Fruit fly (Drosophila melanogaster) whole organism, embryonic: ENCODE measurements around the gene CG5902.

Experiments used
- Antp ChIP-seq: fragments of 200-800 bp; sonication (Bioruptor generic); optimal IDR thresholded peaks from 3 replicates; lab custom pipeline; 2016; ENCODE audit warnings: missing biosample characterization, missing genetic modification characterization
- Atf-2 ChIP-seq: fragments of 200-800 bp; sonication (Bioruptor generic); optimal IDR thresholded peaks from 2 replicates; lab custom pipeline; 2016; ENCODE audit warnings: missing biosample characterization, missing genetic modification characterization
- Blimp-1 ChIP-seq: fragments of 200-800 bp; sonication (Bioruptor generic); optimal IDR thresholded peaks from 3 replicates; lab custom pipeline; 2018; ENCODE audit warnings: missing biosample characterization, missing genetic modification characterization, mild to moderate bottlenecking, moderate library complexity, missing genetic modification reagents
- CG10321 ChIP-seq: fragments of 200-800 bp; sonication (Bioruptor generic); IDR thresholded peaks from 2 replicates; pipeline ENCODE4 v1.3.6; 2022; ENCODE audit warnings: missing biosample characterization, missing genetic modification characterization
- CG10565 ChIP-seq: fragments of 200-800 bp; sonication (Bioruptor generic); optimal IDR thresholded peaks from 3 replicates; lab custom pipeline; 2016; ENCODE audit warnings: missing biosample characterization, mild to moderate bottlenecking, missing genetic modification characterization
- CG11093 ChIP-seq: fragments of 200-800 bp; sonication (Bioruptor generic); IDR thresholded peaks from 3 replicates; pipeline ENCODE4 v1.3.6; 2022; ENCODE audit warnings: missing biosample characterization, missing genetic modification characterization
- CG1233 ChIP-seq: fragments of 200-800 bp; sonication (Bioruptor generic); optimal IDR thresholded peaks from 4 replicates; lab custom pipeline; 2018; ENCODE audit warnings: missing biosample characterization, mild to moderate bottlenecking, missing genetic modification characterization
- CG12769 ChIP-seq: fragments of 200-800 bp; sonication (Bioruptor generic); optimal IDR thresholded peaks from 2 replicates; lab custom pipeline; 2019; ENCODE audit warnings: missing biosample characterization, mild to moderate bottlenecking, missing genetic modification characterization, moderate library complexity
- CG13624 ChIP-seq: fragments of 200-800 bp; sonication (Bioruptor generic); optimal IDR thresholded peaks from 2 replicates; lab custom pipeline; 2016; ENCODE audit warnings: missing biosample characterization, missing genetic modification characterization
- CG14965 ChIP-seq: fragments of 200-800 bp; sonication (Bioruptor generic); optimal IDR thresholded peaks from 2 replicates; lab custom pipeline; 2016; ENCODE audit warnings: missing biosample characterization, missing genetic modification characterization, borderline replicate concordance
- CG15601 ChIP-seq: fragments of 200-800 bp; sonication (Bioruptor generic); optimal IDR thresholded peaks from 3 replicates; lab custom pipeline; 2019; ENCODE audit warnings: missing biosample characterization, mild to moderate bottlenecking, missing genetic modification characterization, moderate library complexity
- CG17359 ChIP-seq: fragments of 200-800 bp; sonication (Bioruptor generic); optimal IDR thresholded peaks from 3 replicates; lab custom pipeline; 2018; ENCODE audit warnings: missing biosample characterization, mild to moderate bottlenecking, missing genetic modification characterization, moderate library complexity
- CG3847 ChIP-seq: fragments of 200-800 bp; sonication (Bioruptor generic); IDR thresholded peaks from 2 replicates; pipeline ENCODE4 v1.3.6; 2022; ENCODE audit warnings: missing biosample characterization, missing genetic modification characterization
- CG4424 ChIP-seq: fragments of 200-800 bp; sonication (Bioruptor generic); optimal IDR thresholded peaks from 3 replicates; lab custom pipeline; 2016; ENCODE audit warnings: missing biosample characterization, missing genetic modification characterization
- CG4617 ChIP-seq: fragments of 200-800 bp; sonication (Bioruptor generic); optimal IDR thresholded peaks from 3 replicates; lab custom pipeline; 2016; ENCODE audit warnings: missing biosample characterization, missing genetic modification characterization, borderline replicate concordance
- CG7786 ChIP-seq: fragments of 200-800 bp; sonication (Bioruptor generic); optimal IDR thresholded peaks from 2 replicates; lab custom pipeline; 2016; ENCODE audit warnings: missing biosample characterization, missing genetic modification characterization
- Chrac-16 ChIP-seq: fragments of 200-800 bp; sonication (Bioruptor generic); optimal IDR thresholded peaks from 3 replicates; lab custom pipeline; 2016; ENCODE audit warnings: missing biosample characterization, missing genetic modification characterization
- GATAe ChIP-seq: fragments of 200-800 bp; sonication (Bioruptor generic); conservative IDR thresholded peaks from 2 replicates; pipeline ENCODE4 v1.3.6; 2022; ENCODE audit warnings: missing biosample characterization, missing genetic modification characterization
- Lpt ChIP-seq: fragments of >200 bp; optimal IDR thresholded peaks from 2 replicates; lab custom pipeline; 2018; ENCODE audit warnings: missing biosample characterization, missing genetic modification characterization
- Mes4 ChIP-seq: fragments of 200-800 bp; sonication (Bioruptor generic); optimal IDR thresholded peaks from 2 replicates; lab custom pipeline; 2016; ENCODE audit warnings: missing biosample characterization, missing genetic modification characterization
- Poxn ChIP-seq: fragments of 200-800 bp; sonication (Bioruptor generic); IDR thresholded peaks from 2 replicates; pipeline ENCODE4 v1.3.6; 2022; ENCODE audit warnings: missing biosample characterization, missing genetic modification characterization
- Ravus ChIP-seq: fragments of 200-800 bp; sonication (Bioruptor generic); IDR thresholded peaks from 2 replicates; pipeline ENCODE4 v1.3.6; 2022; ENCODE audit warnings: missing biosample characterization, missing genetic modification characterization
- Side ChIP-seq: fragments of 200-800 bp; sonication (Bioruptor generic); optimal IDR thresholded peaks from 2 replicates; lab custom pipeline; 2016; ENCODE audit warnings: missing biosample characterization, missing genetic modification characterization
- Tbp ChIP-seq: fragments of >200 bp; optimal IDR thresholded peaks from 2 replicates; lab custom pipeline; 2018; ENCODE audit warnings: missing biosample characterization, missing genetic modification characterization
- Vsx1 ChIP-seq: fragments of 200-800 bp; sonication (Bioruptor generic); optimal IDR thresholded peaks from 2 replicates; lab custom pipeline; 2017; ENCODE audit warnings: missing biosample characterization, mild to moderate bottlenecking, missing genetic modification characterization, missing genetic modification reagents
- Xbp1 ChIP-seq: fragments of 200-800 bp; sonication (Bioruptor generic); optimal IDR thresholded peaks from 3 replicates; lab custom pipeline; 2016; ENCODE audit warnings: missing biosample characterization, mild to moderate bottlenecking, missing genetic modification characterization
- Xrp1 ChIP-seq: fragments of 200-800 bp; sonication (Bioruptor generic); IDR thresholded peaks from 2 replicates; pipeline ENCODE4 v1.3.6; 2022; ENCODE audit warnings: missing biosample characterization, missing genetic modification characterization
- aop ChIP-seq: fragments of 200-800 bp; sonication (Bioruptor generic); IDR thresholded peaks from 2 replicates; pipeline ENCODE4 v1.3.6; 2022; ENCODE audit warnings: missing biosample characterization, missing genetic modification characterization
- ara ChIP-seq: fragments of 200-800 bp; sonication (Bioruptor generic); IDR thresholded peaks from 2 replicates; pipeline ENCODE4 v1.3.6; 2022; ENCODE audit warnings: missing biosample characterization, missing genetic modification characterization
- caup ChIP-seq: fragments of 200-800 bp; sonication (Bioruptor generic); optimal IDR thresholded peaks from 3 replicates; lab custom pipeline; 2017; ENCODE audit warnings: missing biosample characterization, mild to moderate bottlenecking, missing genetic modification characterization, moderate library complexity; ENCODE audit not compliant: severe bottlenecking
- chm ChIP-seq: fragments of 200-800 bp; sonication (Bioruptor generic); IDR thresholded peaks from 2 replicates; pipeline ENCODE4 v1.3.6; 2022; ENCODE audit warnings: missing biosample characterization, missing genetic modification characterization
- dimm ChIP-seq: fragments of 200-800 bp; sonication (Bioruptor generic); IDR thresholded peaks from 2 replicates; pipeline ENCODE4 v1.3.6; 2022; ENCODE audit warnings: missing biosample characterization, missing genetic modification characterization
- fru ChIP-seq: fragments of >200 bp; optimal IDR thresholded peaks from 2 replicates; lab custom pipeline; 2017
- gsb-n ChIP-seq: fragments of 200-800 bp; sonication (Bioruptor generic); optimal IDR thresholded peaks from 3 replicates; lab custom pipeline; 2018; ENCODE audit warnings: missing biosample characterization, mild to moderate bottlenecking, missing genetic modification characterization
- her ChIP-seq: fragments of 200-800 bp; sonication (Bioruptor generic); optimal IDR thresholded peaks from 2 replicates; lab custom pipeline; 2016; ENCODE audit warnings: missing biosample characterization, missing genetic modification characterization
- jing ChIP-seq: fragments of 200-800 bp; sonication (Bioruptor generic); optimal IDR thresholded peaks from 2 replicates; lab custom pipeline; 2018; ENCODE audit warnings: missing biosample characterization, mild to moderate bottlenecking, missing genetic modification characterization
- klu ChIP-seq: fragments of 200-800 bp; sonication (Bioruptor generic); IDR thresholded peaks from 2 replicates; pipeline ENCODE4 v1.3.6; 2022; ENCODE audit warnings: missing biosample characterization, missing genetic modification characterization
- mam ChIP-seq: fragments of 200-800 bp; sonication (Bioruptor generic); optimal IDR thresholded peaks from 3 replicates; lab custom pipeline; 2016; ENCODE audit warnings: missing biosample characterization, missing genetic modification characterization
- nerfin-1 ChIP-seq: fragments of 200-800 bp; sonication (Bioruptor generic); optimal IDR thresholded peaks from 3 replicates; lab custom pipeline; 2019; ENCODE audit warnings: missing biosample characterization, mild to moderate bottlenecking, missing genetic modification characterization, moderate library complexity
- nom ChIP-seq: fragments of 200-800 bp; sonication (Bioruptor generic); optimal IDR thresholded peaks from 2 replicates; lab custom pipeline; 2017; ENCODE audit warnings: missing biosample characterization, missing genetic modification characterization, mild to moderate bottlenecking, moderate library complexity, missing genetic modification reagents
- odd ChIP-seq: fragments of 200-800 bp; sonication (Bioruptor generic); optimal IDR thresholded peaks from 2 replicates; lab custom pipeline; 2017; ENCODE audit warnings: missing biosample characterization, mild to moderate bottlenecking, missing genetic modification characterization
- otp ChIP-seq: fragments of 200-800 bp; sonication (Bioruptor generic); IDR thresholded peaks from 3 replicates; pipeline ENCODE4, ENCODE4 v1.3.6; 2022; ENCODE audit warnings: missing biosample characterization, missing genetic modification characterization
- pfk ChIP-seq: fragments of 200-800 bp; sonication (Bioruptor generic); optimal IDR thresholded peaks from 2 replicates; lab custom pipeline; 2018; ENCODE audit warnings: missing biosample characterization, mild to moderate bottlenecking, missing genetic modification characterization, moderate library complexity
- pzg ChIP-seq: fragments of 200-800 bp; sonication (Bioruptor generic); optimal IDR thresholded peaks from 3 replicates; lab custom pipeline; 2018; ENCODE audit warnings: missing biosample characterization, mild to moderate bottlenecking, missing genetic modification characterization, moderate library complexity
- sd ChIP-seq: fragments of 200-800 bp; sonication (Bioruptor generic); optimal IDR thresholded peaks from 3 replicates; lab custom pipeline; 2018; ENCODE audit warnings: missing biosample characterization, mild to moderate bottlenecking, missing genetic modification characterization, moderate library complexity
- sim ChIP-seq: fragments of 200-800 bp; sonication (Bioruptor generic); IDR thresholded peaks from 2 replicates; pipeline ENCODE4 v1.3.6; 2022; ENCODE audit warnings: missing biosample characterization, missing genetic modification characterization
- slbo ChIP-seq: fragments of 200-800 bp; sonication (Bioruptor generic); IDR thresholded peaks from 2 replicates; pipeline ENCODE4 v1.3.6; 2022; ENCODE audit warnings: missing biosample characterization, missing genetic modification characterization
- sr ChIP-seq: fragments of 200-800 bp; sonication (Bioruptor generic); IDR thresholded peaks from 3 replicates; pipeline ENCODE4 v1.3.6; 2022; ENCODE audit warnings: missing biosample characterization, missing genetic modification characterization
- zfh2 ChIP-seq: fragments of 200-800 bp; sonication (Bioruptor generic); optimal IDR thresholded peaks from 2 replicates; lab custom pipeline; 2016; ENCODE audit warnings: missing biosample characterization, missing genetic modification characterization

The CG5902 gene

dm6 chr3R:23939921-23940839 is 46.3 kb upstream of the CG5902 start (continued):
- TF ChIP-seq Tbp (GFP tag; lab: Kevin White, UChicago) (no peak), jing (GFP tag; lab: Kevin White, UChicago) (peak; percentile 22), zfh2 (no peak), Vsx1 (GFP tag; lab: Kevin White, UChicago) (peak; percentile 95), aop (GFP tag; lab: Robert Waterston, UW) (no peak), ara (GFP tag; lab: Robert Waterston, UW) (peak; percentile 89), CG10321 (peak; percentile 52; the same call in 1 of the 2 replicates), CG3847 (GFP tag; lab: Robert Waterston, UW) (peak; percentile 19; the same call in 1 of the 2 replicates), caup (peak; percentile 88), her (GFP tag; lab: Kevin White, UChicago) (peak; percentile 20), Lpt (no peak), CG15601 (tag; lab: Kevin White, UChicago) (peak; percentile 96), CG1233 (GFP tag; lab: Kevin White, UChicago) (peak; percentile 95), dimm (GFP tag; lab: Robert Waterston, UW) (no peak), chm (peak; percentile 86; the same call in 1 of the 2 replicates), slbo (GFP tag; lab: Robert Waterston, UW) (peak; percentile 56), Blimp-1 (peak; percentile 87), nom (GFP tag; lab: Kevin White, UChicago) (peak; percentile 11), Atf-2 (GFP tag; lab: Kevin White, UChicago) (peak; percentile 44), sim (GFP tag; lab: Robert Waterston, UW) (peak; percentile 84), CG12769 (tag; lab: Kevin White, UChicago) (peak; percentile 53), CG11093 (GFP tag; lab: Robert Waterston, UW) (peak; percentile 60; the same call in 1 of the 3 replicates), Mes4 (GFP tag; lab: Kevin White, UChicago) (peak; percentile 66), CG13624 (GFP tag; lab: Kevin White, UChicago) (peak; percentile 27), sd (tag; lab: Kevin White, UChicago) (peak; percentile 60), sr (GFP tag; lab: Robert Waterston, UW) (peak; percentile 87), CG4424 (GFP tag; lab: Kevin White, UChicago) (peak; percentile 74), otp (GFP tag; lab: Robert Waterston, UW) (peak; percentile 92), CG17359 (tag; lab: Kevin White, UChicago) (peak; percentile 93), CG14965 (GFP tag; lab: Kevin White, UChicago) (peak; percentile 43), Ravus (GFP tag; lab: Robert Waterston, UW) (no peak; the same call in 1 of the 2 replicates), odd (GFP tag; lab: Kevin White, UChicago) (peak; percentile 85), GATAe (GFP tag; lab: Robert Waterston, UW) (no peak), klu (GFP tag; lab: Robert Waterston, UW) (no peak), nerfin-1 (peak; percentile 82), mam (peak; percentile 29), Poxn (GFP tag; lab: Robert Waterston, UW) (no peak), pzg (no peak), Side (GFP tag; lab: Kevin White, UChicago) (peak; percentile 72), fru (lab: Kevin White, UChicago) (no peak), Antp (GFP tag; lab: Kevin White, UChicago) (peak; percentile 3), CG7786 (GFP tag; lab: Kevin White, UChicago) (peak; percentile 24), gsb-n (tag; lab: Kevin White, UChicago) (peak; percentile 87), CG4617 (GFP tag; lab: Kevin White, UChicago) (peak; percentile 15), Xrp1 (peak; percentile 95), Xbp1 (GFP tag; lab: Kevin White, UChicago) (no peak), CG10565 (GFP tag; lab: Kevin White, UChicago) (peak; percentile 30), Chrac-16 (peak; percentile 20), pfk (GFP tag; lab: Kevin White, UChicago) (peak; percentile 77)
